Fruit fly (Drosophila melanogaster): ENCODE data around the gene FoxK.
"Not testable (repeated sequence)": the region's sequence is repeated elsewhere in the genome, so short reads cannot be mapped to it uniquely, and the experiment has no call there.

FoxK gene

dm6 chr3L:11120419-11120958 is at the start of gene FoxK, which contains the start of gene mRpL2:
Gene FoxK, minus strand, starts transcription at chr3L:11120783.
Gene mRpL2, plus strand, starts transcription at chr3L:11120847.
- TF ChIP-seq noc (tag; optimal IDR thresholded peaks at IDR 0.05): peak; percentile 13

dm6 chr3L:11169299-11170181 is 49.0 kb upstream of the FoxK start, which contains the start of the genes wls and Adck5:
Gene wls, minus strand, starts transcription at chr3L:11169625.
Gene Adck5, plus strand, starts transcription at chr3L:11169817.
- no peak for TF ChIP-seq noc (tag; optimal IDR thresholded peaks at IDR 0.05)

- TF ChIP-seq noc (tag; optimal IDR thresholded peaks at IDR 0.05): no peak
Measured at dm6 chr3L:11164899-11165298, 44.3 kb upstream of the FoxK start, which contains the start of gene Alg10. Gene Alg10, plus strand, starts transcription at chr3L:11164971.

dm6 chr3L:11155380-11155779 is 34.8 kb upstream of the FoxK start:
- no peak for TF ChIP-seq noc (tag; optimal IDR thresholded peaks at IDR 0.05)

- TF ChIP-seq noc (tag; optimal IDR thresholded peaks at IDR 0.05): no peak
Measured at dm6 chr3L:11150735-11151287, 30.2 kb upstream of the FoxK start, which contains the start of gene CG6216. Gene CG6216, minus strand, starts transcription at chr3L:11150785.

- TF ChIP-seq noc (tag; optimal IDR thresholded peaks at IDR 0.05): peak; percentile 38
Measured at dm6 chr3L:11148478-11149251, 28.1 kb upstream of the FoxK start.

- no peak for TF ChIP-seq noc (tag; optimal IDR thresholded peaks at IDR 0.05)
Measured at dm6 chr3L:11147675-11148074, 27.1 kb upstream of the FoxK start.

dm6 chr3L:11145065-11145464 is 24.5 kb upstream of the FoxK start:
- TF ChIP-seq noc (tag; optimal IDR thresholded peaks at IDR 0.05): no peak

dm6 chr3L:11138862-11139261 is 18.3 kb upstream of the FoxK start:
- no peak for TF ChIP-seq noc (tag; optimal IDR thresholded peaks at IDR 0.05)

dm6 chr3L:11136349-11136748 is 15.8 kb upstream of the FoxK start:
- no peak for TF ChIP-seq noc (tag; optimal IDR thresholded peaks at IDR 0.05)

dm6 chr3L:11135846-11136245 is 15.3 kb upstream of the FoxK start, which contains the start of gene IRSp53:
Gene IRSp53, plus strand, starts transcription at chr3L:11136049.
- TF ChIP-seq noc (tag; optimal IDR thresholded peaks at IDR 0.05): no peak

dm6 chr3L:11134886-11135285 is 14.3 kb upstream of the FoxK start, which contains the start of gene CG14143:
Gene CG14143, plus strand, starts transcription at chr3L:11134987.
- TF ChIP-seq noc (tag; optimal IDR thresholded peaks at IDR 0.05): not testable (repeated sequence)

- TF ChIP-seq noc (tag; optimal IDR thresholded peaks at IDR 0.05): not testable (repeated sequence)
Measured at dm6 chr3L:11132055-11132454, 11.5 kb upstream of the FoxK start, which contains the start of gene CG32074. Gene CG32074, minus strand, starts transcription at chr3L:11132322.

dm6 chr3L:11130535-11130934 is 10.0 kb upstream of the FoxK start, which contains the start of gene nol:
Gene nol, plus strand, starts transcription at chr3L:11130835.
- TF ChIP-seq noc (tag; optimal IDR thresholded peaks at IDR 0.05): no peak
